Worm (Caenorhabditis elegans) whole organism, L3 larva: ENCODE data around the gene F02A9.7.
A peak's percentile ranks its signal among the peaks of the same experiment; 100 is the strongest.

Experiments used
- R02D3.7 ChIP-seq: fragments of 150-350 bp; optimal IDR thresholded peaks from 2 replicates; lab custom pipeline; 2014; ENCODE audit warnings: missing biosample characterization, missing genetic modification characterization
- ZK546.5 ChIP-seq: sonication (generic microtip); optimal IDR thresholded peaks from 2 replicates; lab custom pipeline; 2017; ENCODE audit warnings: missing biosample characterization, missing genetic modification characterization
- aly-2 ChIP-seq: fragments of 150-350 bp; optimal IDR thresholded peaks from 2 replicates; lab custom pipeline; 2014; ENCODE audit warnings: missing biosample characterization, missing genetic modification characterization
- ceh-28 ChIP-seq: fragments of 150-350 bp; optimal IDR thresholded peaks from 2 replicates; lab custom pipeline; 2014; ENCODE audit warnings: missing biosample characterization, missing genetic modification reagents, missing genetic modification characterization
- ceh-82 ChIP-seq: fragments of 150-350 bp; optimal IDR thresholded peaks from 2 replicates; lab custom pipeline; 2014; ENCODE audit warnings: missing biosample characterization, missing genetic modification characterization
- ceh-9 ChIP-seq: sonication (generic microtip); optimal IDR thresholded peaks from 2 replicates; lab custom pipeline; 2018; ENCODE audit warnings: missing biosample characterization, missing genetic modification characterization
- daf-12 ChIP-seq: fragments of 150-350 bp; optimal IDR thresholded peaks from 2 replicates; lab custom pipeline; 2014; ENCODE audit warnings: missing biosample characterization, missing genetic modification reagents, missing genetic modification characterization
- egl-27 ChIP-seq: sonication (generic microtip); optimal IDR thresholded peaks from 4 replicates; lab custom pipeline; 2017; ENCODE audit warnings: missing biosample characterization, missing genetic modification reagents, missing genetic modification characterization
- egl-5 ChIP-seq: fragments of 150-350 bp; optimal IDR thresholded peaks from 2 replicates; lab custom pipeline; 2017; ENCODE audit warnings: missing biosample characterization, missing genetic modification reagents, missing genetic modification characterization, inconsistent platforms
- elt-1 ChIP-seq: fragments of 150-350 bp; optimal IDR thresholded peaks from 2 replicates; lab custom pipeline; 2014; ENCODE audit warnings: missing biosample characterization, missing genetic modification characterization
- elt-2 ChIP-seq: sonication (generic microtip); optimal IDR thresholded peaks from 2 replicates; lab custom pipeline; 2016; ENCODE audit warnings: missing genetic modification reagents, mild to moderate bottlenecking, missing genetic modification characterization, missing compliant biosample characterization
- eor-1 ChIP-seq, 2 experiments: fragments of 150-350 bp; optimal IDR thresholded peaks; 2 replicates each; lab custom pipeline; 2014 to 2018; ENCODE audit warnings: missing biosample characterization in 2 of 2, missing genetic modification characterization in 2 of 2
- fkh-10 ChIP-seq: sonication (generic microtip); optimal IDR thresholded peaks from 2 replicates; lab custom pipeline; 2017; ENCODE audit warnings: missing biosample characterization, missing genetic modification reagents, missing genetic modification characterization
- hmg-11 ChIP-seq: sonication (generic microtip); optimal IDR thresholded peaks from 2 replicates; lab custom pipeline; 2016; ENCODE audit warnings: missing genetic modification characterization, missing compliant biosample characterization
- jun-1 ChIP-seq: fragments of 150-350 bp; optimal IDR thresholded peaks from 2 replicates; lab custom pipeline; 2014; ENCODE audit warnings: missing biosample characterization, missing genetic modification reagents, missing genetic modification characterization
- lsy-12 ChIP-seq: sonication (generic microtip); optimal IDR thresholded peaks from 2 replicates; lab custom pipeline; 2016; ENCODE audit warnings: mild to moderate bottlenecking, missing genetic modification characterization, missing compliant biosample characterization
- mdl-1 ChIP-seq: fragments of 150-350 bp; optimal IDR thresholded peaks from 2 replicates; lab custom pipeline; 2014; ENCODE audit warnings: missing biosample characterization, missing genetic modification characterization
- nhr-11 ChIP-seq: fragments of 150-350 bp; optimal IDR thresholded peaks from 2 replicates; lab custom pipeline; 2014; ENCODE audit warnings: missing biosample characterization, missing genetic modification characterization
- nhr-12 ChIP-seq: fragments of 150-350 bp; optimal IDR thresholded peaks from 2 replicates; lab custom pipeline; 2014; ENCODE audit warnings: missing biosample characterization, missing genetic modification characterization
- nhr-25 ChIP-seq: sonication (generic microtip); optimal IDR thresholded peaks from 2 replicates; lab custom pipeline; 2017; ENCODE audit warnings: missing biosample characterization, missing genetic modification characterization
- nhr-43 ChIP-seq: sonication (generic microtip); optimal IDR thresholded peaks from 2 replicates; lab custom pipeline; 2016; ENCODE audit warnings: mild to moderate bottlenecking, missing genetic modification characterization, missing compliant biosample characterization; ENCODE audit not compliant: poor library complexity, severe bottlenecking
- nhr-76 ChIP-seq: fragments of 150-350 bp; sonication (generic microtip); optimal IDR thresholded peaks from 5 replicates; lab custom pipeline; 2014; ENCODE audit warnings: missing biosample characterization, missing genetic modification characterization
- pha-4 ChIP-seq: fragments of 150-350 bp; optimal IDR thresholded peaks from 2 replicates; lab custom pipeline; 2014; ENCODE audit warnings: missing biosample characterization, missing genetic modification reagents, missing genetic modification characterization
- pqm-1 ChIP-seq: fragments of 150-350 bp; optimal IDR thresholded peaks from 2 replicates; lab custom pipeline; 2017; ENCODE audit warnings: missing biosample characterization, missing genetic modification characterization, inconsistent platforms
- sea-2 ChIP-seq: fragments of 150-350 bp; sonication (generic microtip); optimal IDR thresholded peaks from 4 replicates; lab custom pipeline; 2014; ENCODE audit warnings: missing biosample characterization, missing genetic modification reagents, missing genetic modification characterization
- skn-1 ChIP-seq: fragments of 150-350 bp; optimal IDR thresholded peaks from 2 replicates; lab custom pipeline; 2014; ENCODE audit warnings: missing biosample characterization, missing genetic modification characterization
- snpc-4 ChIP-seq: fragments of 150-350 bp; optimal IDR thresholded peaks from 2 replicates; lab custom pipeline; 2014; ENCODE audit warnings: missing biosample characterization, missing genetic modification characterization
- tbx-2 ChIP-seq: sonication (generic microtip); optimal IDR thresholded peaks from 2 replicates; lab custom pipeline; 2016; ENCODE audit warnings: mild to moderate bottlenecking, missing genetic modification characterization, missing compliant biosample characterization
- unc-62 ChIP-seq: fragments of 150-350 bp; sonication (generic microtip); optimal IDR thresholded peaks from 4 replicates; lab custom pipeline; 2014; ENCODE audit warnings: missing biosample characterization, missing genetic modification reagents, missing genetic modification characterization
- ztf-4 ChIP-seq: fragments of 150-350 bp; optimal IDR thresholded peaks from 2 replicates; lab custom pipeline; 2014; ENCODE audit warnings: missing biosample characterization, missing genetic modification characterization

F02A9.7 gene

DNA sequence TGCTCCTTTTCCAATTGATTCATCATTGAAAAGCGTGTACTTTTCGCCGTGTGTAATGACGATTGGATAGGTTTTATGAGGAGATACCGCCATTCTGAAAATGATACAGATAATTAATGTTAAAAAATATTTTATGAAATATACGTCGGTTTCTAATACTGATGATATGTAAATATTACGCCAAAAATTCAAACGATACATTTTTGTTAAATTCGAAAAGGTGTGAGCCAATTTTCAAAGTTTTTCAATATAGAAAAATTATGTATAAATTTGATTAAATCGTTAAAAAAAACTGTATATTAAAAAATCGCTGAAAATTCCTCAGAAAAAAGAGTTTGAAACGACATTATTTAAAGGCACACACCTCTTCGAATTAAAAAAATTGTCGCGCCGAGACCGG lies 24.8 kb downstream of the F02A9.7 start, which contains the start of gene ikke-1:
ikke-1 (minus strand) TSS at position 101 of the 400 bp plus-strand sequence.
- no peak for TF ChIP-seq mdl-1 (tag; lab: Kevin White, UChicago)
- TF ChIP-seq ceh-9: no peak
- TF ChIP-seq nhr-76 (tag; lab: Kevin White, UChicago): no peak
- no peak for TF ChIP-seq skn-1 (tag; lab: Kevin White, UChicago)
- no peak for TF ChIP-seq snpc-4
- TF ChIP-seq elt-2 (tag; lab: Kevin White, UChicago): no peak
- TF ChIP-seq lsy-12: no peak
- no peak for TF ChIP-seq R02D3.7 (tag; lab: Kevin White, UChicago)
- TF ChIP-seq nhr-43 (tag; lab: Kevin White, UChicago): no peak
- TF ChIP-seq eor-1 (tag; optimal IDR thresholded peaks at IDR 0.05; lab: Kevin White, UChicago): no peak
- TF ChIP-seq pqm-1 (tag; lab: Kevin White, UChicago): no peak
- no peak for TF ChIP-seq pha-4 (tag; lab: Kevin White, UChicago)
- no peak for TF ChIP-seq tbx-2 (tag; lab: Kevin White, UChicago)
- no peak for TF ChIP-seq elt-1 (tag; lab: Kevin White, UChicago)
- TF ChIP-seq ztf-4 (tag; lab: Kevin White, UChicago): no peak
- TF ChIP-seq unc-62: no peak
- no peak for TF ChIP-seq sea-2 (GFP tag; lab: Kevin White, UChicago)

DNA sequence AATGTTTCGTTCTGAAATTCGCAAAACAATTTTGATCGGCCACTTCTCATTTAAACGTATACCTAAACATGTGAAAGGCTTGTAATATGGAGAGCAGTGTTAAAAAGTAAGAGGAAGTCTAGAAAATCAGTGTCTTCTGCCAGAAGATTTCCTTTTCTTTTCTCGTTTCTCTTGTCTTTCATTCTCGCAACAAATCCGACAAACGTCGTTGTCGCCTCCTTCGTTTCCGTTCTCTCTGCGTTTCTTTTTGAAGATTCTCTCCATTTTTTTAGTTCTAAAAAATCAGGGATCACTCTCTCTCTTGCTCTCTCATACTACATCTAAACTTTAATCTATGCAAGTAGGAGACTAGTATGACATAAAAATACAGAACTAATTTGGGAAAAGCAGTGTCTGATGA lies 28.2 kb downstream of the F02A9.7 start:
- TF ChIP-seq snpc-4 (no peak), tbx-2 (tag; lab: Kevin White, UChicago) (no peak), ceh-82 (tag; lab: Kevin White, UChicago) (no peak), fkh-10 (GFP tag; lab: Kevin White, UChicago) (peak; percentile 6)

DNA sequence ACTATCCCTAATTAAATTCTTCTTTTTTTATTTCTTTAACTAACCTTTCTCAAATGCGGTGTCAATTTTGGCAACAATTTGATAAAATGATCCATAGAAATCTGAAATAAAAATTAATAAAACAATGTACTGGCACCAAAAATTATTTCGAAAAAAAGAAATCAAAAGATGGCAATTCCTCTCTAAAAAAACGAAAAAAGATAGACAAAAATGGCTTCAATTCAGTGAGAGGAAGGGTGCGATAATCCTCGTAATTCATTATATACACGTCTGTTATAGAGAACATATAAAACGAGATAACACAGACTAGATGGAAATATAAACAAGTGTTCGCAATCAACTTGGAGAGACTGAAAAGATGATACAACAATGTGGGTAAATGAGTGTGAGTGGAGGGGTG lies 29.6 kb downstream of the F02A9.7 start, which contains the start of gene R107.2:
R107.2 (minus strand) TSS at position 101 of the 400 bp plus-strand sequence.
- TF ChIP-seq eor-1 (tag; optimal IDR thresholded peaks at IDR 0.05; lab: Kevin White, UChicago): no peak
- no peak for TF ChIP-seq R02D3.7 (tag; lab: Kevin White, UChicago)
- no peak for TF ChIP-seq snpc-4
- no peak for TF ChIP-seq hmg-11 (tag; lab: Kevin White, UChicago)
- TF ChIP-seq nhr-25 (tag; lab: Kevin White, UChicago): no peak
- no peak for TF ChIP-seq ztf-4 (tag; lab: Kevin White, UChicago)
- TF ChIP-seq daf-12 (tag; lab: Kevin White, UChicago): no peak
- no peak for TF ChIP-seq fkh-10 (GFP tag; lab: Kevin White, UChicago)
- no peak for TF ChIP-seq egl-27

DNA sequence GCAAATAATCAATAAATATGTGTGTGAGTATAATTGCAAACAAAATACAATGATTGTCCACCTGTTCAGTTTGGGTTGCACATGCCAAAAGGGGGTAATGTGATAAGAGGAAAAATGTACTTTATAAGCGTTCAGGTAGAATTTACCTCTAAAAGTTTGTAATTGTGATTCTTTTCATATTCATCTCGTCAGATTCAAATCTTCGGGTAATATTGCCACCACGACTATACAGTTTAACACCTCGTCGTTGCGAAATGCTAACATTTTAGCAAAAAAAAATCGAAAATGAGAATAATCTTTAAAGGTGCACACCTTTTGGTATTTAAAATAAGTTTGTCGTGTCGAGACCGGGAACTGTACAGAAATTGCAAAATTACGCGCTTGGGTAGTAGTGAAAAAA lies 32.2 kb downstream of the F02A9.7 start, which contains the start of gene nac-2:
nac-2 (minus strand) TSS at position 101 of the 400 bp plus-strand sequence.
- TF ChIP-seq sea-2 (GFP tag; lab: Kevin White, UChicago) (no peak), ceh-28 (peak; percentile 0), ceh-9 (no peak)

DNA sequence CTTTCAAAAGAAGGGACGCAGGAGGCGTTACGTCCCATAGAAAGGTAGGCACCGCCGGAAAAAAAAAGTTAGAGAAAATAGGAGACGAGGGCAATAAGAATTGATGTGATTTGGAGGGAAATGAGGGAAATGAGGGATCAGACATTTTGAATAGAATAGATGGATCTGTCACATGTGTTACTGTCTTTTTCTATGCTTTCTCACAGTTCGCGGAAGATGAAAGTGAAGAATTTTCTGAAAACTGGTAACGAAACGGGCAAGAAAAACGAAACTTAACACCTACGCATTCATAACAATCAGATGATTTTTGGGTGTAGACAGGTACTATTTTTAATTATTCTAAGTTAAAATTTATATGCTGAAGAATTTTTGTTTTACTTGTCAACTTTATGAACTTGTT lies 37.8 kb downstream of the F02A9.7 start, which contains the start of gene R107.9:
R107.9 (plus strand) TSS at position 301 of the 400 bp plus-strand sequence.
- TF ChIP-seq nhr-12 (tag; lab: Kevin White, UChicago) (no peak), egl-5 (tag; lab: Kevin White, UChicago) (peak; percentile 17)

DNA sequence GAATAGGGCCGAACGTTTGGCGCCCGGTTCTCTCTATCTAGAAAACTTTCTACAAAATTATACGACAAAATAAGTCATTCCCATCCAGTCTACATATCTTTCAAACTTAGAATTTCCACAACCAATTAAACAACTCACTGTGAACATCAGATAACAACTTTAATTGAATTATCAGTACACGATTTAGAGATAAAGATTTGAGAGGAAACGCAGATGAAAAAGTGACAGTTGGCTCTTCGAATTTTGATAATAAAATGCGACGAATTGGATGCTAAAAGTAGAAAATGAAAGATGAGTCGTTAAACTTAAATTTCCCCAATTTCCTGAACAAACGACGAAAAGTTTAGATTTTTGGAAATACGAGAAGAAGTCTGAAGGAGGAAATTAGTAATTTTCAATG lies 40.4 kb downstream of the F02A9.7 start:
- TF ChIP-seq pqm-1 (tag; lab: Kevin White, UChicago) (peak; percentile 62), elt-2 (tag; lab: Kevin White, UChicago) (peak; percentile 89), nhr-12 (tag; lab: Kevin White, UChicago) (no peak), ZK546.5 (no peak), egl-5 (tag; lab: Kevin White, UChicago) (no peak)

DNA sequence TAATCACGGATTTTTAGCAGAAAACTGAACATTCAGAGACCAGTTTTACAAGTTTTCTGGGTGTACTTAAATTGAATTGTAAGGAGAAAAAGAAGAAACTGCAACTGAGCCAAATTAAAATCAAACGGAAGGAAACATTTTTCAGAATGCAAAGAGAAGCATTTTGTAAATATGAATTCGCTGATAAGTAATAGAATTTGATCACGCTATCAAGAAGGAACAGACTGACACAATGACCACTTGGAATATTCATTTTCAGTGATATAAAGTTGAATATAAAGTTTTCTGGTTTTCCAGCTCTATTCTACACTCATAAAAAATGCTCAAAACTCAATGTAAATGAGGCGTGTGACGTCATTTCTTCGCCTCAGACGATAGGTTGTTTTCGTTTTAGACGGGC lies 41.3 kb downstream of the F02A9.7 start:
- peak; percentile 57 for TF ChIP-seq elt-2 (tag; lab: Kevin White, UChicago)
- no peak for TF ChIP-seq R02D3.7 (tag; lab: Kevin White, UChicago)
- peak; percentile 10 for TF ChIP-seq pha-4 (tag; lab: Kevin White, UChicago)
- no peak for TF ChIP-seq nhr-11 (tag; lab: Kevin White, UChicago)
- TF ChIP-seq aly-2 (tag; lab: Kevin White, UChicago): no peak
- TF ChIP-seq jun-1 (tag; lab: Kevin White, UChicago): peak; percentile 51
